Worm (Caenorhabditis elegans): ENCODE measurements around the gene Y37D8A.4.

DNA sequence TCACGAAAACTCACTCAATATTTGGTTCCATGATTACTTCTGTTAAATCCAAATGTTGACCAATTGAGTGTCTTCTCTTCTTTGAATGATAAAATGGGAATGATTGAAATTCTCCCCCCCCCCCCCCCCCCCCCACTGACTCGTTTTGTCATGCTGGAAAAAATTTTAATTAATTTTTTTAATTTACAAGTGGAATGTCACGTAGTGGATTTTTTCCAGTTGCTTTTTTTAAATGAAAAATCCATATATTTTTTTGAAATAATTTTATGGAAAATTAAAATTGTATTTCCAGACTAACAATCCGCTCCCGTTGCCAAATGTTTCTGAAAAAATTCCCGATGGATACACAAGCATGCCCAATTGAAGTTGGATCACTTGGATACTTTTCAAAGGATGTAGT, 49.3 kb downstream of the Y37D8A.4 start, which contains the start of gene BE10.1:
- no peak for TF ChIP-seq elt-4 (tag; optimal IDR thresholded peaks at IDR 0.05)
- TF ChIP-seq pag-3 (tag; optimal IDR thresholded peaks at IDR 0.05; ENCODE audit: borderline replicate concordance): no peak
- no peak for TF ChIP-seq unc-55 (GFP tag; optimal IDR thresholded peaks at IDR 0.05)
- TF ChIP-seq elt-2 (tag; optimal IDR thresholded peaks at IDR 0.05): no peak
- TF ChIP-seq nhr-11 (tag; optimal IDR thresholded peaks at IDR 0.05): no peak
- TF ChIP-seq ceh-6 (GFP tag; optimal IDR thresholded peaks at IDR 0.05): no peak
- TF ChIP-seq Y22D7AL.16 (tag; optimal IDR thresholded peaks at IDR 0.05): no peak
- no peak for TF ChIP-seq pqm-1 (tag; optimal IDR thresholded peaks at IDR 0.05)
- TF ChIP-seq ceh-30 (tag; optimal IDR thresholded peaks at IDR 0.05): no peak
- no peak for TF ChIP-seq fkh-10 (GFP tag; optimal IDR thresholded peaks at IDR 0.05)
- TF ChIP-seq ama-1 (optimal IDR thresholded peaks at IDR 0.05): no peak
- no peak for TF ChIP-seq F13H6.1 (tag; optimal IDR thresholded peaks at IDR 0.05)

All from whole organism, late embryonic.